Fruit fly (Drosophila melanogaster) whole organism, wandering third instar larva: ENCODE data around the gene vex.

ENCODE experiments used
- Abd-B ChIP-seq: fragments of >200 bp; optimal IDR thresholded peaks from 2 replicates; lab custom pipeline; 2017; ENCODE audit warnings: missing biosample characterization, missing genetic modification characterization
- CG32264 ChIP-seq: fragments of 200-800 bp; sonication (Bioruptor generic); optimal IDR thresholded peaks from 2 replicates; lab custom pipeline; 2016; ENCODE audit warnings: missing biosample characterization, missing genetic modification characterization
- CG9705 ChIP-seq: fragments of 200-800 bp; sonication (Bioruptor generic); optimal IDR thresholded peaks from 2 replicates; lab custom pipeline; 2018; ENCODE audit warnings: missing biosample characterization, mild to moderate bottlenecking, missing genetic modification characterization
- CrebA ChIP-seq: fragments of 200-800 bp; sonication (Bioruptor generic); optimal IDR thresholded peaks from 2 replicates; lab custom pipeline; 2016; ENCODE audit warnings: missing biosample characterization, mild to moderate bottlenecking, missing genetic modification characterization, borderline replicate concordance
- Dfd ChIP-seq: fragments of >200 bp; optimal IDR thresholded peaks from 2 replicates; lab custom pipeline; 2017; ENCODE audit warnings: missing biosample characterization, missing genetic modification characterization
- Dif ChIP-seq: fragments of 200-275, 200-300 bp; sonication (Bioruptor generic); optimal IDR thresholded peaks from 2 replicates; lab custom pipeline; 2018; ENCODE audit warnings: missing biosample characterization, missing genetic modification characterization; ENCODE audit not compliant: partially characterized antibody
- GATAd ChIP-seq: sonication (Bioruptor generic); optimal IDR thresholded peaks from 2 replicates; lab custom pipeline; 2016; ENCODE audit warnings: missing biosample characterization, missing genetic modification characterization
- HLH106 ChIP-seq: fragments of 200-800 bp; optimal IDR thresholded peaks from 3 replicates; lab custom pipeline; 2019; ENCODE audit warnings: missing biosample characterization, mild to moderate bottlenecking, missing genetic modification characterization, moderate library complexity
- Hnf4 ChIP-seq: fragments of 200-800 bp; sonication (Bioruptor generic); optimal IDR thresholded peaks from 2 replicates; lab custom pipeline; 2016; ENCODE audit warnings: missing biosample characterization, mild to moderate bottlenecking, missing genetic modification characterization
- Hr78 ChIP-seq: fragments of >200 bp; optimal IDR thresholded peaks from 2 replicates; lab custom pipeline; 2017; ENCODE audit warnings: missing biosample characterization, missing genetic modification characterization
- Hr83 ChIP-seq: fragments of 200-300 bp; sonication (Bioruptor generic); optimal IDR thresholded peaks from 2 replicates; lab custom pipeline; 2016; ENCODE audit warnings: missing biosample characterization, mild to moderate bottlenecking, missing genetic modification characterization, moderate library complexity; ENCODE audit not compliant: poor library complexity, severe bottlenecking
- Mio ChIP-seq: sonication (Bioruptor generic); optimal IDR thresholded peaks from 2 replicates; lab custom pipeline; 2016; ENCODE audit warnings: missing biosample characterization, missing genetic modification characterization
- Myc ChIP-seq: fragments of >200 bp; optimal IDR thresholded peaks from 2 replicates; lab custom pipeline; 2017
- N ChIP-seq: fragments of >200 bp; optimal IDR thresholded peaks from 2 replicates; lab custom pipeline; 2018; ENCODE audit warnings: missing biosample characterization, missing external identifiers, missing genetic modification characterization
- OdsH ChIP-seq: fragments of 200-800 bp; sonication (Bioruptor generic); optimal IDR thresholded peaks from 2 replicates; lab custom pipeline; 2016; ENCODE audit warnings: missing biosample characterization, mild to moderate bottlenecking, missing genetic modification characterization
- Rel ChIP-seq, 2 experiments: fragments of 200-800 bp; sonication (Bioruptor generic) in 1 of 2; optimal IDR thresholded peaks; 2 replicates in 1 of 2; 3 replicates in 1 of 2; lab custom pipeline; 2016 to 2019; ENCODE audit warnings: mild to moderate bottlenecking in 2 of 2, missing biosample characterization in 2 of 2, missing genetic modification characterization in 2 of 2, moderate library complexity in 1 of 2
- Sp1 ChIP-seq: fragments of 200-800 bp; sonication (Bioruptor generic); optimal IDR thresholded peaks from 3 replicates; lab custom pipeline; 2019; ENCODE audit warnings: missing biosample characterization, mild to moderate bottlenecking, missing genetic modification characterization, moderate library complexity
- Vsx2 ChIP-seq: fragments of 200-300, 225-300 bp; sonication (Bioruptor generic); optimal IDR thresholded peaks from 2 replicates; lab custom pipeline; 2018; ENCODE audit warnings: missing biosample characterization, missing genetic modification characterization; ENCODE audit not compliant: partially characterized antibody
- br ChIP-seq: fragments of 200-800 bp; sonication (Bioruptor generic); optimal IDR thresholded peaks from 2 replicates; lab custom pipeline; 2016; ENCODE audit warnings: missing biosample characterization, missing genetic modification characterization
- brk ChIP-seq: fragments of 200-800 bp; sonication (Bioruptor generic); optimal IDR thresholded peaks from 2 replicates; lab custom pipeline; 2016; ENCODE audit warnings: missing biosample characterization, mild to moderate bottlenecking, missing genetic modification characterization
- dl ChIP-seq, 2 experiments: fragments of 175-275, 200-275 bp in 1 of 2; fragments of 200-275 bp in 1 of 2; sonication (Bioruptor generic); optimal IDR thresholded peaks; lab custom pipeline; 2018; ENCODE audit warnings: mild to moderate bottlenecking in 2 of 2, missing biosample characterization in 2 of 2, missing genetic modification characterization in 2 of 2, moderate library complexity in 2 of 2; ENCODE audit not compliant: partially characterized antibody in 2 of 2, insufficient read depth in 1 of 2
- dmrt93B ChIP-seq: fragments of 200-800 bp; sonication (Bioruptor generic); optimal IDR thresholded peaks from 2 replicates; lab custom pipeline; 2018; ENCODE audit warnings: missing biosample characterization, mild to moderate bottlenecking, missing genetic modification characterization
- dsf ChIP-seq: sonication (Bioruptor generic); optimal IDR thresholded peaks from 2 replicates; lab custom pipeline; 2016; ENCODE audit warnings: missing biosample characterization, missing genetic modification characterization, borderline replicate concordance
- foxo ChIP-seq, 2 experiments: fragments of 200-800 bp; sonication (Bioruptor generic); optimal IDR thresholded peaks; 2 replicates in 1 of 2; 3 replicates in 1 of 2; lab custom pipeline; 2016 to 2017; ENCODE audit warnings: missing biosample characterization in 2 of 2, missing genetic modification characterization in 2 of 2
- fru ChIP-seq: fragments of 200-800 bp; sonication (Bioruptor generic); optimal IDR thresholded peaks from 3 replicates; lab custom pipeline; 2016; ENCODE audit warnings: missing biosample characterization, mild to moderate bottlenecking, missing genetic modification characterization
- jim ChIP-seq: fragments of 175-275, 200-325 bp; sonication (Bioruptor generic); optimal IDR thresholded peaks from 2 replicates; lab custom pipeline; 2016; ENCODE audit warnings: missing biosample characterization, mild to moderate bottlenecking, missing genetic modification characterization
- lola ChIP-seq: fragments of >200 bp; optimal IDR thresholded peaks from 2 replicates; lab custom pipeline; 2017; ENCODE audit warnings: missing biosample characterization, missing genetic modification characterization
- pan ChIP-seq: fragments of >200 bp; optimal IDR thresholded peaks from 2 replicates; lab custom pipeline; 2017
- psq ChIP-seq: fragments of 200-800 bp; sonication (Bioruptor generic); optimal IDR thresholded peaks from 3 replicates; lab custom pipeline; 2017; ENCODE audit warnings: missing biosample characterization, mild to moderate bottlenecking, missing genetic modification characterization, moderate library complexity
- rgr ChIP-seq: fragments of 200-800 bp; sonication (Bioruptor generic); optimal IDR thresholded peaks from 3 replicates; lab custom pipeline; 2016; ENCODE audit warnings: missing biosample characterization, mild to moderate bottlenecking, missing genetic modification characterization
- sage ChIP-seq: fragments of 200-800 bp; sonication (Bioruptor generic); optimal IDR thresholded peaks from 2 replicates; lab custom pipeline; 2016; ENCODE audit warnings: missing biosample characterization, mild to moderate bottlenecking, missing genetic modification characterization
- sv ChIP-seq: fragments of 200-800 bp; sonication (Bioruptor generic); optimal IDR thresholded peaks from 3 replicates; lab custom pipeline; 2016; ENCODE audit warnings: missing biosample characterization, missing genetic modification characterization
- tai ChIP-seq: sonication (Bioruptor generic); optimal IDR thresholded peaks from 2 replicates; lab custom pipeline; 2016; ENCODE audit warnings: missing biosample characterization, missing genetic modification characterization
- usp ChIP-seq: fragments of >200 bp; optimal IDR thresholded peaks from 2 replicates; lab custom pipeline; 2017; ENCODE audit warnings: missing biosample characterization, missing genetic modification characterization

The vex gene

DNA sequence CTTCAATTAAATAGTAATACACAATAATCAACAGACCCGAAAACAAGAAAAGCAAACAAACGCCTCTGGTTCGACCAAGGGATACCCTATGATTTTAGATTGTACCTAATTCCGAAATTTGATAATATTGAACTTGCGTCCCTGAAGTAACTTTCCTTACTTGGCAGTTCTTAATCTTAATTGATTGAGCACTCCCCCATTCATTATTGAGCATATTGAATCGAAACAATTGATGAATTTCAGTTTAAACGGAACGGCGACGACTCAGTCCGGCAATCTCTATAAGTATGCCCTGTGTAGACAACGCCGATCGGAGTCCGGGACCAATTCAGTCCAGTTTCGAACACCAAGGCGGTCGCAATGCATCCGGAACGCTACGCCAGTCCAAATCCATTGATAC lies 26.6 kb upstream of the vex start, which contains the start of gene CG15203:
TSS of gene CG15203 (plus strand) at position 301 of the 400 bp plus-strand sequence.
- TF ChIP-seq CG32264 (GFP tag; lab: Kevin White, UChicago): no peak
- no peak for TF ChIP-seq sage (GFP tag; lab: Kevin White, UChicago)
- no peak for TF ChIP-seq foxo (GFP tag; optimal IDR thresholded peaks at IDR 0.05; lab: Kevin White, UChicago)
- TF ChIP-seq dl (GFP tag; optimal IDR thresholded peaks at IDR 0.05; lab: Kevin White, UChicago; ENCODE audit: insufficient read depth in 1 of 2, partially characterized antibody in 2 of 2): no peak
- no peak for TF ChIP-seq jim (GFP tag; lab: Kevin White, UChicago)
- TF ChIP-seq Myc (lab: Kevin White, UChicago): no peak
- TF ChIP-seq CG9705 (GFP tag; lab: Kevin White, UChicago): no peak
- TF ChIP-seq rgr (GFP tag; lab: Kevin White, UChicago): no peak
- TF ChIP-seq fru (GFP tag; lab: Kevin White, UChicago): no peak
- no peak for TF ChIP-seq dsf
- TF ChIP-seq GATAd (GFP tag; lab: Kevin White, UChicago): no peak
- TF ChIP-seq usp (GFP tag; lab: Kevin White, UChicago): no peak
- no peak for TF ChIP-seq Hr83 (GFP tag; lab: Kevin White, UChicago)
- no peak for TF ChIP-seq Dfd
- no peak for TF ChIP-seq Dif (GFP tag; lab: Kevin White, UChicago)
- TF ChIP-seq sv (GFP tag; lab: Kevin White, UChicago): no peak
- TF ChIP-seq CrebA (GFP tag; lab: Kevin White, UChicago): no peak
- no peak for TF ChIP-seq dmrt93B (GFP tag; lab: Kevin White, UChicago)
- no peak for TF ChIP-seq tai (GFP tag; lab: Kevin White, UChicago)

dm6 chrX:11063070-11063469 lies 23.4 kb upstream of the vex start, which contains the start of gene CG1537:
CG1537 (minus strand) TSS chrX:11063170.
- TF ChIP-seq lola (GFP tag; lab: Kevin White, UChicago) (no peak), psq (GFP tag; lab: Kevin White, UChicago) (no peak), GATAd (GFP tag; lab: Kevin White, UChicago) (no peak), Hnf4 (GFP tag; lab: Kevin White, UChicago) (no peak), rgr (GFP tag; lab: Kevin White, UChicago) (no peak), Mio (GFP tag; lab: Kevin White, UChicago) (no peak), tai (GFP tag; lab: Kevin White, UChicago) (no peak), HLH106 (tag; lab: Kevin White, UChicago) (no peak), Abd-B (GFP tag; lab: Kevin White, UChicago) (no peak), Rel (GFP tag; optimal IDR thresholded peaks at IDR 0.05; lab: Kevin White, UChicago) (no peak), Rel (tag; optimal IDR thresholded peaks at IDR 0.05; lab: Kevin White, UChicago) (no peak), CG9705 (GFP tag; lab: Kevin White, UChicago) (no peak), pan (lab: Kevin White, UChicago) (no peak)

dm6 chrX:11059519-11059918 lies 19.8 kb upstream of the vex start, which contains the start of gene CG1545:
CG1545 (minus strand) TSS chrX:11059619.
- TF ChIP-seq brk (no peak), Abd-B (GFP tag; lab: Kevin White, UChicago) (no peak), Dfd (no peak), br (GFP tag; lab: Kevin White, UChicago) (no peak), Myc (lab: Kevin White, UChicago) (no peak), tai (GFP tag; lab: Kevin White, UChicago) (no peak), Hr78 (GFP tag; lab: Kevin White, UChicago) (no peak), OdsH (GFP tag; lab: Kevin White, UChicago) (no peak), Hnf4 (GFP tag; lab: Kevin White, UChicago) (no peak), N (GFP tag; lab: Kevin White, UChicago) (no peak), dl (GFP tag; optimal IDR thresholded peaks at IDR 0.05; lab: Kevin White, UChicago; ENCODE audit: insufficient read depth in 1 of 2, partially characterized antibody in 2 of 2) (no peak), Sp1 (GFP tag; lab: Kevin White, UChicago) (no peak), CG9705 (GFP tag; lab: Kevin White, UChicago) (no peak), sv (GFP tag; lab: Kevin White, UChicago) (no peak)

DNA sequence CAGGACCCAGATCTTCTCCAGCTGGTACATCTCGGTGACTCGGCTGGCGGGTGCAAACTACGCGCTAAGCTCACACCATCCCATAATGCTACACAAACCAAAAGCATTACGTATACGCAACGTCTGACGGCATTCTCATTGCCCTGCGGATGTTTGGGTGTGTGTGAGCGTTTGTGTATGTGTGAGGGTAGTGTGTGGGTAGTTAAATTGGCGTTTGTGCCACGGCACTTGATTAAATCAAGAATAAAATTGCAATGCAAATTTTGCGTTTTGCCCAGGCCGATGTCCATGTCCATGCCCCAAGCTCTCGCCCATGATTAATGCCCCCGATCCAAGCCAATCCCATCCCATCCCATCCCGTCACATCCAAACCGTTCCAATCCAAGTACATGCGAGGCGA lies 13.8 kb upstream of the vex start, which contains the start of gene CG1552:
TSS of gene CG1552 (minus strand) at position 101 of the 400 bp plus-strand sequence.
- TF ChIP-seq Dfd (no peak), N (GFP tag; lab: Kevin White, UChicago) (no peak), dl (GFP tag; optimal IDR thresholded peaks at IDR 0.05; lab: Kevin White, UChicago; ENCODE audit: insufficient read depth in 1 of 2, partially characterized antibody in 2 of 2) (no peak), Hr78 (GFP tag; lab: Kevin White, UChicago) (no peak), pan (lab: Kevin White, UChicago) (no peak), Vsx2 (no peak), lola (GFP tag; lab: Kevin White, UChicago) (no peak)
